Fruit fly (Drosophila melanogaster): Measurements from ENCODE around the gene CG31826.
A peak's percentile ranks its signal among the peaks of the same experiment; 100 is the strongest.

- TF ChIP-seq Snoo (tag; optimal IDR thresholded peaks at IDR 0.05) (peak; percentile 9), CG12605 (GFP tag; IDR thresholded peaks at IDR 0.05) (no peak), CG8159 (tag; optimal IDR thresholded peaks at IDR 0.05) (no peak), CG15710 (tag; optimal IDR thresholded peaks at IDR 0.05) (no peak), CG32121 (GFP tag; IDR thresholded peaks at IDR 0.05) (no peak), rn (GFP tag; IDR thresholded peaks at IDR 0.05) (no peak)
Measured at dm6 chr2L:15750523-15751258, 22.2 kb downstream of the CG31826 start, which contains the start of gene ND-B17.
